Fruit fly (Drosophila melanogaster): ENCODE measurements around the gene CG12320.

The CG12320 gene

dm6 chr3R:18244171-18245043 is 8.1 kb downstream of the CG12320 start (continued):
- TF ChIP-seq ttk (GFP tag; IDR thresholded peaks at IDR 0.05) (peak; percentile 42), CG10543 (GFP tag; optimal IDR thresholded peaks at IDR 0.05) (peak; percentile 88), ERR (GFP tag; optimal IDR thresholded peaks at IDR 0.05) (peak; percentile 69), Deaf1 (tag; optimal IDR thresholded peaks at IDR 0.05) (peak; percentile 15), corto (GFP tag; optimal IDR thresholded peaks at IDR 0.05) (peak; percentile 48), Med (GFP tag) (peak; percentile 74), pan (optimal IDR thresholded peaks at IDR 0.05) (no peak), pan (GFP tag; optimal IDR thresholded peaks at IDR 0.05 in 1 of 2, IDR thresholded peaks at IDR 0.05 in 1 of 2) (no peak), Trl (optimal IDR thresholded peaks at IDR 0.05) (peak; percentile 91 to 94), Trl (GFP tag; optimal IDR thresholded peaks at IDR 0.05) (peak; percentile 43), CG15601 (tag; optimal IDR thresholded peaks at IDR 0.05) (no peak), CG5953 (GFP tag; IDR thresholded peaks at IDR 0.05) (0 out of 2 replicates have a peak, but pooled peaks have one; percentile 5), Nf-YC (tag; optimal IDR thresholded peaks at IDR 0.05) (peak; percentile 74), crol (GFP tag; IDR thresholded peaks at IDR 0.05) (peak; percentile 100), mld (GFP tag; IDR thresholded peaks at IDR 0.05; ENCODE audit: partially characterized antibody) (no peak), Vsx1 (GFP tag; optimal IDR thresholded peaks at IDR 0.05) (no peak), CG12769 (tag; optimal IDR thresholded peaks at IDR 0.05) (peak; percentile 55), Oli (tag; optimal IDR thresholded peaks at IDR 0.05) (peak; percentile 38), NK7.1 (GFP tag; optimal IDR thresholded peaks at IDR 0.05) (no peak), CG9437 (GFP tag; optimal IDR thresholded peaks at IDR 0.05) (peak; percentile 22), bigmax (GFP tag; optimal IDR thresholded peaks at IDR 0.05) (no peak), lab (GFP tag; optimal IDR thresholded peaks at IDR 0.05) (peak; percentile 8), CG1603 (tag; optimal IDR thresholded peaks at IDR 0.05) (peak; percentile 15), CG6175 (GFP tag; IDR thresholded peaks at IDR 0.05) (peak; percentile 95), ftz-f1 (GFP tag; optimal IDR thresholded peaks at IDR 0.05) (peak; percentile 98), CG1024 (GFP tag; IDR thresholded peaks at IDR 0.05) (no peak), exex (tag; optimal IDR thresholded peaks at IDR 0.05) (peak; percentile 28), CG8765 (GFP tag; IDR thresholded peaks at IDR 0.05) (0 out of 2 replicates have a peak, but pooled peaks have one; percentile 38), ac (GFP tag; optimal IDR thresholded peaks at IDR 0.05) (no peak), CG7928 (GFP tag; optimal IDR thresholded peaks at IDR 0.05) (no peak), lbe (GFP tag; optimal IDR thresholded peaks at IDR 0.05) (peak; percentile 16), Stat92E (GFP tag; optimal IDR thresholded peaks at IDR 0.05) (no peak), CG8290 (GFP tag; optimal IDR thresholded peaks at IDR 0.05) (no peak), CG8290 (tag; optimal IDR thresholded peaks at IDR 0.05) (peak; percentile 10 to 69), crp (GFP tag; optimal IDR thresholded peaks at IDR 0.05) (no peak), danr (GFP tag; IDR thresholded peaks at IDR 0.05) (no peak), Fer1 (GFP tag; optimal IDR thresholded peaks at IDR 0.05) (peak; percentile 9), CG2678 (tag; optimal IDR thresholded peaks at IDR 0.05) (peak; percentile 16), pum (GFP tag; optimal IDR thresholded peaks at IDR 0.05) (no peak), fu2 (GFP tag; optimal IDR thresholded peaks at IDR 0.05) (no peak), pzg (GFP tag; optimal IDR thresholded peaks at IDR 0.05) (peak; percentile 8), her (GFP tag; optimal IDR thresholded peaks at IDR 0.05) (peak; percentile 11), CG34224 (GFP tag; IDR thresholded peaks at IDR 0.05; ENCODE audit: partially characterized antibody) (0 out of 3 replicates have a peak, but pooled peaks have one; percentile 19), CG10209 (GFP tag; optimal IDR thresholded peaks at IDR 0.05) (peak; percentile 25), Doc3 (GFP tag; IDR thresholded peaks at IDR 0.05; ENCODE audit: partially characterized antibody) (0 out of 3 replicates have a peak, but pooled peaks have one; percentile 29), HmgZ (tag; optimal IDR thresholded peaks at IDR 0.05) (peak; percentile 46), CG8281 (tag; optimal IDR thresholded peaks at IDR 0.05) (peak; percentile 88), Tbp (GFP tag; optimal IDR thresholded peaks at IDR 0.05) (no peak)

All from whole organism, embryonic.